Fruit fly (Drosophila melanogaster): ENCODE measurements around the gene His4r.

His4r gene

dm6 chr3R:14656760-14657604, 31.4 kb downstream of the His4r start, which contains the start of gene CG3505:
Gene CG3505, plus strand, starts transcription at chr3R:14657447.
- TF ChIP-seq noc (tag; optimal IDR thresholded peaks at IDR 0.05), result peak; percentile 26

dm6 chr3R:14657605-14657910, 32.0 kb downstream of the His4r start:
- no peak for TF ChIP-seq noc (tag; optimal IDR thresholded peaks at IDR 0.05)

dm6 chr3R:14658170-14658569, 32.6 kb downstream of the His4r start:
- no peak for TF ChIP-seq noc (tag; optimal IDR thresholded peaks at IDR 0.05)

dm6 chr3R:14659354-14659804, 33.8 kb downstream of the His4r start, which contains the start of gene Hexim:
Gene Hexim, plus strand, starts transcription at chr3R:14659438.
- no peak for TF ChIP-seq noc (tag; optimal IDR thresholded peaks at IDR 0.05)

dm6 chr3R:14662989-14663500, 37.5 kb downstream of the His4r start, which contains the start of the genes Rad17 and BigH1:
Gene Rad17, minus strand, starts transcription at chr3R:14663197.
Gene BigH1, plus strand, starts transcription at chr3R:14663450.
- TF ChIP-seq noc (tag; optimal IDR thresholded peaks at IDR 0.05), result no peak

dm6 chr3R:14670840-14671239, 45.3 kb downstream of the His4r start:
- no peak for TF ChIP-seq noc (tag; optimal IDR thresholded peaks at IDR 0.05)

- TF ChIP-seq noc (tag; optimal IDR thresholded peaks at IDR 0.05), result no peak
Observed at dm6 chr3R:14672915-14673314, 47.4 kb downstream of the His4r start.

- no peak for TF ChIP-seq noc (tag; optimal IDR thresholded peaks at IDR 0.05)
Observed at dm6 chr3R:14674762-14675161, 49.2 kb downstream of the His4r start.

Data from whole organism, larva.